Worm (Caenorhabditis elegans): ENCODE measurements around the gene idi-1.

The idi-1 gene

ce11 chrIII:8126978-8127377 lies 35.5 kb downstream of the idi-1 start:
- no peak for TF ChIP-seq unc-62 (GFP tag; optimal IDR thresholded peaks at IDR 0.05)

- TF ChIP-seq unc-62 (GFP tag; optimal IDR thresholded peaks at IDR 0.05) = no peak
Measured at ce11 chrIII:8129195-8129594, 37.7 kb downstream of the idi-1 start.

ce11 chrIII:8130177-8130902 lies 38.8 kb downstream of the idi-1 start, which contains the start of the genes rpl-21 and C14B9.10:
rpl-21 (minus strand) TSS chrIII:8130227.
C14B9.10 (plus strand) TSS chrIII:8130852.
- TF ChIP-seq unc-62 (GFP tag; optimal IDR thresholded peaks at IDR 0.05) = no peak

- TF ChIP-seq unc-62 (GFP tag; optimal IDR thresholded peaks at IDR 0.05) = no peak
Measured at ce11 chrIII:8132496-8132895, 41.0 kb downstream of the idi-1 start.

- no peak for TF ChIP-seq unc-62 (GFP tag; optimal IDR thresholded peaks at IDR 0.05)
Measured at ce11 chrIII:8133346-8133745, 41.8 kb downstream of the idi-1 start, which contains the start of gene C14B9.2. C14B9.2 (plus strand) TSS chrIII:8133665.

- no peak for TF ChIP-seq unc-62 (GFP tag; optimal IDR thresholded peaks at IDR 0.05)
Measured at ce11 chrIII:8136517-8137099, 45.1 kb downstream of the idi-1 start.

ce11 chrIII:8137777-8138176 lies 46.3 kb downstream of the idi-1 start, which contains the start of gene hsp-12.2:
hsp-12.2 (plus strand) TSS chrIII:8138077.
- TF ChIP-seq unc-62 (GFP tag; optimal IDR thresholded peaks at IDR 0.05) = no peak

- no peak for TF ChIP-seq unc-62 (GFP tag; optimal IDR thresholded peaks at IDR 0.05)
Measured at ce11 chrIII:8142217-8142616, 50.7 kb downstream of the idi-1 start.

Measured in whole organism, dauer.